Worm (Caenorhabditis elegans) whole organism, early embryonic: Measurements from ENCODE around the gene tbx-2.

Source experiments
- B0310.2 ChIP-seq: sonication (generic microtip); optimal IDR thresholded peaks from 2 replicates; lab custom pipeline; 2016; ENCODE audit warnings: mild to moderate bottlenecking, missing genetic modification characterization, missing compliant biosample characterization
- ama-1 ChIP-seq: fragments of 150-350 bp; optimal IDR thresholded peaks from 2 replicates; lab custom pipeline; 2014
- ceh-13 ChIP-seq: fragments of 200-800 bp; sonication (Bioruptor generic); optimal IDR thresholded peaks from 2 replicates; lab custom pipeline; 2018; ENCODE audit warnings: mild to moderate bottlenecking, missing genetic modification characterization, missing compliant biosample characterization
- ceh-36 ChIP-seq: sonication (generic microtip); optimal IDR thresholded peaks from 2 replicates; lab custom pipeline; 2016; ENCODE audit warnings: missing genetic modification characterization, inconsistent platforms, missing compliant biosample characterization
- ets-7 ChIP-seq: sonication (generic microtip); optimal IDR thresholded peaks from 2 replicates; lab custom pipeline; 2016; ENCODE audit warnings: missing genotype, missing genetic modification characterization, missing compliant biosample characterization
- flt-1 ChIP-seq: fragments of 200-800 bp; sonication (Bioruptor generic); IDR thresholded peaks from 2 replicates; pipeline ENCODE4 v1.3.6; 2022; ENCODE audit warnings: missing genetic modification characterization, missing compliant biosample characterization

ce11 chrIII:5171945-5172344 lies 35.8 kb upstream of the tbx-2 start, which contains the start of gene prp-19:
- TF ChIP-seq ama-1 (lab: Kevin White, UChicago) (no peak), ceh-13 (GFP tag; lab: Kevin White, UChicago) (no peak), B0310.2 (tag; lab: Kevin White, UChicago) (no peak), flt-1 (GFP tag; lab: Robert Waterston, UW) (no peak), ceh-36 (tag; lab: Kevin White, UChicago) (no peak), ets-7 (no peak)
